Fruit fly (Drosophila melanogaster) whole organism, embryonic: ENCODE measurements around the gene CG9757.

Source experiments
- Adf1 ChIP-seq: fragments of 200-800 bp; sonication (Bioruptor generic); IDR thresholded peaks from 2 replicates; pipeline ENCODE4 v1.3.6; 2022; ENCODE audit warnings: missing biosample characterization, missing genetic modification characterization
- Atf-2 ChIP-seq: fragments of 200-800 bp; sonication (Bioruptor generic); optimal IDR thresholded peaks from 2 replicates; lab custom pipeline; 2016; ENCODE audit warnings: missing biosample characterization, missing genetic modification characterization
- C15 ChIP-seq: fragments of 200-800 bp; sonication (Bioruptor generic); IDR thresholded peaks from 3 replicates; pipeline ENCODE4 v1.3.6; 2022; ENCODE audit warnings: missing biosample characterization, missing genetic modification characterization
- CG10959 ChIP-seq: fragments of 200-800 bp; sonication (Bioruptor generic); IDR thresholded peaks from 2 replicates; pipeline ENCODE4 v1.3.6; 2022; ENCODE audit warnings: missing biosample characterization, missing genetic modification characterization
- CG11093 ChIP-seq: fragments of 200-800 bp; sonication (Bioruptor generic); IDR thresholded peaks from 3 replicates; pipeline ENCODE4 v1.3.6; 2022; ENCODE audit warnings: missing biosample characterization, missing genetic modification characterization
- CG12155 ChIP-seq: fragments of 200-800 bp; sonication (Bioruptor generic); optimal IDR thresholded peaks from 3 replicates; lab custom pipeline; 2016; ENCODE audit warnings: missing biosample characterization, missing genetic modification characterization
- CG12769 ChIP-seq: fragments of 200-800 bp; sonication (Bioruptor generic); optimal IDR thresholded peaks from 2 replicates; lab custom pipeline; 2019; ENCODE audit warnings: missing biosample characterization, mild to moderate bottlenecking, missing genetic modification characterization, moderate library complexity
- CG13424 ChIP-seq: fragments of 200-800 bp; sonication (Bioruptor generic); optimal IDR thresholded peaks from 2 replicates; lab custom pipeline; 2019; ENCODE audit warnings: missing biosample characterization, mild to moderate bottlenecking, missing genetic modification characterization, moderate library complexity
- CG1529 ChIP-seq: fragments of 200-800 bp; sonication (Bioruptor generic); optimal IDR thresholded peaks from 3 replicates; lab custom pipeline; 2018; ENCODE audit warnings: missing biosample characterization, missing genetic modification characterization
- CG1832 ChIP-seq: fragments of 200-800 bp; sonication (Bioruptor generic); optimal IDR thresholded peaks from 2 replicates; lab custom pipeline; 2017; ENCODE audit warnings: missing biosample characterization, mild to moderate bottlenecking, missing genetic modification characterization, inconsistent platforms
- CG18476 ChIP-seq: fragments of 200-800 bp; sonication (Bioruptor generic); optimal IDR thresholded peaks from 2 replicates; lab custom pipeline; 2016; ENCODE audit warnings: missing biosample characterization, mild to moderate bottlenecking, missing genetic modification characterization
- CG2116 ChIP-seq: fragments of 200-800 bp; sonication (Bioruptor generic); optimal IDR thresholded peaks from 3 replicates; lab custom pipeline; 2018; ENCODE audit warnings: missing biosample characterization, mild to moderate bottlenecking, missing genetic modification characterization
- CG30020 ChIP-seq: fragments of 200-800 bp; optimal IDR thresholded peaks from 2 replicates; lab custom pipeline; 2019; ENCODE audit warnings: missing biosample characterization, mild to moderate bottlenecking, missing genetic modification characterization, moderate library complexity
- CG33213 ChIP-seq: fragments of 200-800 bp; sonication (Bioruptor generic); optimal IDR thresholded peaks from 3 replicates; lab custom pipeline; 2016; ENCODE audit warnings: missing biosample characterization, missing genetic modification characterization
- CG34422 ChIP-seq: fragments of 200-800 bp; sonication (Bioruptor generic); IDR thresholded peaks from 3 replicates; pipeline ENCODE4 v1.3.6; 2022; ENCODE audit warnings: missing biosample characterization, missing genetic modification characterization
- CG6689 ChIP-seq: fragments of 200-800 bp; sonication (Bioruptor generic); IDR thresholded peaks from 2 replicates; pipeline ENCODE4 v1.3.6; 2022; ENCODE audit warnings: missing biosample characterization, missing genetic modification characterization
- CG7357 ChIP-seq: fragments of 200-800 bp; sonication (Bioruptor generic); IDR thresholded peaks from 3 replicates; pipeline ENCODE4 v1.3.6; 2022; ENCODE audit warnings: missing biosample characterization, missing genetic modification characterization
- CG8281 ChIP-seq: fragments of 200-800 bp; sonication (Bioruptor generic); optimal IDR thresholded peaks from 2 replicates; lab custom pipeline; 2018; ENCODE audit warnings: missing biosample characterization, mild to moderate bottlenecking, missing genetic modification characterization, moderate library complexity
- CG9876 ChIP-seq: fragments of 200-800 bp; sonication (Bioruptor generic); optimal IDR thresholded peaks from 2 replicates; lab custom pipeline; 2016; ENCODE audit warnings: missing biosample characterization, missing genetic modification characterization
- Dip2 ChIP-seq: fragments of 200-800 bp; sonication (Bioruptor generic); IDR thresholded peaks from 2 replicates; pipeline ENCODE4 v1.3.6; 2022; ENCODE audit warnings: missing biosample characterization, missing genetic modification characterization
- E2f1 ChIP-seq: fragments of 200-800 bp; sonication (Bioruptor generic); IDR thresholded peaks from 2 replicates; pipeline ENCODE4 v1.3.6; 2022; ENCODE audit warnings: missing biosample characterization, missing genetic modification characterization
- E2f2 ChIP-seq: fragments of 200-800 bp; sonication (Bioruptor generic); IDR thresholded peaks from 2 replicates; pipeline ENCODE4 v1.3.6; 2022; ENCODE audit warnings: missing biosample characterization, missing genetic modification characterization
- Eip74EF ChIP-seq, 2 experiments: fragments of 200-800 bp in 1 of 2; fragments of >200 bp in 1 of 2; sonication (Bioruptor generic) in 1 of 2; optimal IDR thresholded peaks; 2 replicates each; lab custom pipeline; 2017 to 2019; ENCODE audit warnings: missing biosample characterization in 2 of 2, missing genetic modification characterization in 2 of 2, mild to moderate bottlenecking in 1 of 2, moderate library complexity in 1 of 2
- Fer1 ChIP-seq: fragments of 200-800 bp; sonication (Bioruptor generic); optimal IDR thresholded peaks from 2 replicates; lab custom pipeline; 2017; ENCODE audit warnings: missing biosample characterization, mild to moderate bottlenecking, missing genetic modification characterization
- Hr78 ChIP-seq, 2 experiments: fragments of 200-800 bp in 1 of 2; fragments of >200 bp in 1 of 2; sonication (Bioruptor generic) in 1 of 2; optimal IDR thresholded peaks; 2 replicates each; lab custom pipeline; 2017 to 2019; ENCODE audit warnings: missing biosample characterization in 2 of 2, missing genetic modification characterization in 2 of 2, mild to moderate bottlenecking in 1 of 2, moderate library complexity in 1 of 2
- Oaz ChIP-seq: fragments of 200-800 bp; sonication (Bioruptor generic); IDR thresholded peaks from 2 replicates; pipeline ENCODE4 v1.3.6; 2022; ENCODE audit warnings: missing biosample characterization, missing genetic modification characterization
- Opbp ChIP-seq: fragments of 200-800 bp; sonication (Bioruptor generic); IDR thresholded peaks from 3 replicates; pipeline ENCODE4 v1.3.6; 2022; ENCODE audit warnings: missing biosample characterization, missing genetic modification characterization; ENCODE audit not compliant: partially characterized antibody
- Pdp1 ChIP-seq, 2 experiments: fragments of 200-800 bp; sonication (Bioruptor generic); optimal IDR thresholded peaks; 3 replicates each; lab custom pipeline; 2016; ENCODE audit warnings: missing biosample characterization in 2 of 2, missing genetic modification characterization in 2 of 2, mild to moderate bottlenecking in 1 of 2, moderate library complexity in 1 of 2
- Rfx ChIP-seq: fragments of 200-800 bp; sonication (Bioruptor generic); IDR thresholded peaks from 2 replicates; pipeline ENCODE4 v1.3.6; 2022; ENCODE audit warnings: missing biosample characterization, missing genetic modification characterization
- Side ChIP-seq: fragments of 200-800 bp; sonication (Bioruptor generic); optimal IDR thresholded peaks from 2 replicates; lab custom pipeline; 2016; ENCODE audit warnings: missing biosample characterization, missing genetic modification characterization
- Sox102F ChIP-seq: fragments of 200-800 bp; sonication (Bioruptor generic); optimal IDR thresholded peaks from 2 replicates; lab custom pipeline; 2018; ENCODE audit warnings: missing biosample characterization, mild to moderate bottlenecking, missing genetic modification characterization, moderate library complexity
- Stat92E ChIP-seq, 3 experiments: fragments of >200 bp in 2 of 3; fragments of 200-800 bp in 1 of 3; sonication (Bioruptor generic) in 1 of 3; optimal IDR thresholded peaks; 2 replicates each; lab custom pipeline; 2017 to 2019; ENCODE audit warnings: missing biosample characterization in 3 of 3, missing genetic modification characterization in 3 of 3, mild to moderate bottlenecking in 1 of 3, moderate library complexity in 1 of 3
- Taf1 ChIP-seq: fragments of 200-800 bp; sonication (Bioruptor generic); IDR thresholded peaks from 2 replicates; pipeline ENCODE4 v1.3.6; 2022; ENCODE audit warnings: missing biosample characterization, missing genetic modification characterization
- Xrp1 ChIP-seq: fragments of 200-800 bp; sonication (Bioruptor generic); IDR thresholded peaks from 2 replicates; pipeline ENCODE4 v1.3.6; 2022; ENCODE audit warnings: missing biosample characterization, missing genetic modification characterization
- cato ChIP-seq: fragments of 200-800 bp; sonication (Bioruptor generic); optimal IDR thresholded peaks from 2 replicates; lab custom pipeline; 2016; ENCODE audit warnings: missing biosample characterization, missing genetic modification characterization, borderline replicate concordance
- croc ChIP-seq: fragments of 200-800 bp; sonication (Bioruptor generic); conservative IDR thresholded peaks from 3 replicates; pipeline ENCODE4 v1.3.6; 2022; ENCODE audit warnings: missing biosample characterization, missing genetic modification characterization
- gem ChIP-seq: fragments of 200-800 bp; sonication (Bioruptor generic); optimal IDR thresholded peaks from 2 replicates; lab custom pipeline; 2019; ENCODE audit warnings: missing biosample characterization, mild to moderate bottlenecking, missing genetic modification characterization, moderate library complexity
- kni ChIP-seq: fragments of 200-800 bp; sonication (Bioruptor generic); optimal IDR thresholded peaks from 3 replicates; lab custom pipeline; 2017; ENCODE audit warnings: mild to moderate bottlenecking, missing biosample characterization, missing genetic modification reagents, missing genetic modification characterization
- mam ChIP-seq: fragments of 200-800 bp; sonication (Bioruptor generic); optimal IDR thresholded peaks from 3 replicates; lab custom pipeline; 2016; ENCODE audit warnings: missing biosample characterization, missing genetic modification characterization
- mirr ChIP-seq: fragments of 200-800 bp; sonication (Bioruptor generic); optimal IDR thresholded peaks from 3 replicates; lab custom pipeline; 2018; ENCODE audit warnings: missing biosample characterization, mild to moderate bottlenecking, missing genetic modification characterization
- phol ChIP-seq: fragments of 200-800 bp; sonication (Bioruptor generic); optimal IDR thresholded peaks from 3 replicates; lab custom pipeline; 2018; ENCODE audit warnings: missing biosample characterization, mild to moderate bottlenecking, missing genetic modification characterization, moderate library complexity
- run ChIP-seq: fragments of 200-800 bp; sonication (Bioruptor generic); optimal IDR thresholded peaks from 3 replicates; lab custom pipeline; 2018; ENCODE audit warnings: missing biosample characterization, mild to moderate bottlenecking, missing genetic modification characterization
- sc ChIP-seq, 3 experiments: fragments of >200 bp in 2 of 3; fragments of 200-800 bp in 1 of 3; sonication (Bioruptor generic) in 1 of 3; optimal IDR thresholded peaks; 2 replicates in 2 of 3; 3 replicates in 1 of 3; lab custom pipeline; 2017; ENCODE audit warnings: mild to moderate bottlenecking in 1 of 3, missing biosample characterization in 1 of 3, missing genetic modification characterization in 1 of 3, missing genetic modification reagents in 1 of 3
- sd ChIP-seq: fragments of 200-800 bp; sonication (Bioruptor generic); optimal IDR thresholded peaks from 3 replicates; lab custom pipeline; 2018; ENCODE audit warnings: missing biosample characterization, mild to moderate bottlenecking, missing genetic modification characterization, moderate library complexity
- sens-2 ChIP-seq: fragments of 200-800 bp; sonication (Bioruptor generic); IDR thresholded peaks from 2 replicates; pipeline ENCODE4 v1.3.6; 2022; ENCODE audit warnings: missing biosample characterization, missing genetic modification characterization
- slou ChIP-seq: fragments of 200-800 bp; sonication (Bioruptor generic); optimal IDR thresholded peaks from 3 replicates; lab custom pipeline; 2016; ENCODE audit warnings: missing biosample characterization, missing genetic modification characterization
- trem ChIP-seq: fragments of 200-800 bp; optimal IDR thresholded peaks from 3 replicates; lab custom pipeline; 2019; ENCODE audit warnings: missing biosample characterization, mild to moderate bottlenecking, missing genetic modification characterization, moderate library complexity
- wor ChIP-seq: fragments of 200-800 bp; sonication (Bioruptor generic); IDR thresholded peaks from 2 replicates; pipeline ENCODE4 v1.3.6; 2022; ENCODE audit warnings: missing biosample characterization, missing genetic modification characterization

The CG9757 gene

dm6 chr3R:13659865-13660738, 47.9 kb upstream of the CG9757 start, which contains the start of gene Hrb87F (continued):
- TF ChIP-seq trem (tag; lab: Kevin White, UChicago) (no peak), Oaz (GFP tag; lab: Robert Waterston, UW) (no peak), C15 (GFP tag; lab: Robert Waterston, UW) (no peak), Adf1 (GFP tag; lab: Robert Waterston, UW) (no peak), Pdp1 (GFP tag; optimal IDR thresholded peaks at IDR 0.05; lab: Kevin White, UChicago) (no peak), CG12769 (tag; lab: Kevin White, UChicago) (no peak), sd (tag; lab: Kevin White, UChicago) (no peak), wor (GFP tag; lab: Robert Waterston, UW) (no peak), sc (optimal IDR thresholded peaks at IDR 0.05; lab: Kevin White, UChicago) (no peak), sc (GFP tag; optimal IDR thresholded peaks at IDR 0.05; lab: Kevin White, UChicago) (no peak), CG7357 (GFP tag; lab: Robert Waterston, UW) (0 out of 3 replicates have a peak, but pooled peaks have one; percentile 11), sens-2 (GFP tag; lab: Robert Waterston, UW) (no peak), CG2116 (GFP tag; lab: Kevin White, UChicago) (no peak), CG10959 (no peak), Atf-2 (GFP tag; lab: Kevin White, UChicago) (no peak), E2f2 (GFP tag; lab: Robert Waterston, UW) (no peak), Side (GFP tag; lab: Kevin White, UChicago) (peak; percentile 39), CG1529 (GFP tag; lab: Kevin White, UChicago) (no peak), cato (GFP tag; lab: Kevin White, UChicago) (no peak), mirr (GFP tag; lab: Kevin White, UChicago) (no peak), E2f1 (GFP tag; lab: Robert Waterston, UW) (no peak), CG1832 (GFP tag; lab: Kevin White, UChicago) (no peak), Fer1 (GFP tag; lab: Kevin White, UChicago) (no peak), CG34422 (GFP tag; lab: Robert Waterston, UW) (peak; percentile 81; the same call in 1 of the 3 replicates), mam (GFP tag; lab: Kevin White, UChicago) (no peak), run (no peak), CG18476 (no peak), CG6689 (GFP tag; lab: Robert Waterston, UW) (no peak), Xrp1 (GFP tag; lab: Robert Waterston, UW) (no peak), CG12155 (GFP tag; lab: Kevin White, UChicago) (no peak), Hr78 (GFP tag; optimal IDR thresholded peaks at IDR 0.05; lab: Kevin White, UChicago) (no peak), Dip2 (GFP tag; lab: Robert Waterston, UW) (no peak), phol (tag; lab: Kevin White, UChicago) (peak; percentile 84), Rfx (GFP tag; lab: Robert Waterston, UW) (peak; percentile 68), CG33213 (no peak), croc (GFP tag; lab: Robert Waterston, UW) (no peak), CG11093 (GFP tag; lab: Robert Waterston, UW) (no peak), Sox102F (GFP tag; lab: Kevin White, UChicago) (no peak), Taf1 (GFP tag; lab: Robert Waterston, UW) (no peak), gem (no peak), Opbp (GFP tag; lab: Robert Waterston, UW) (0 out of 3 replicates have a peak, but pooled peaks have one; percentile 11), CG13424 (no peak), CG8281 (tag; lab: Kevin White, UChicago) (no peak), CG9876 (GFP tag; lab: Kevin White, UChicago) (no peak), CG30020 (peak; percentile 93), Eip74EF (GFP tag; optimal IDR thresholded peaks at IDR 0.05; lab: Kevin White, UChicago) (no peak), slou (GFP tag; lab: Kevin White, UChicago) (no peak), Stat92E (GFP tag; optimal IDR thresholded peaks at IDR 0.05; lab: Kevin White, UChicago) (no peak), kni (GFP tag; lab: Kevin White, UChicago) (no peak)
